Worm (Caenorhabditis elegans): ENCODE data around the gene C03B1.13.

C03B1.13 gene

DNA sequence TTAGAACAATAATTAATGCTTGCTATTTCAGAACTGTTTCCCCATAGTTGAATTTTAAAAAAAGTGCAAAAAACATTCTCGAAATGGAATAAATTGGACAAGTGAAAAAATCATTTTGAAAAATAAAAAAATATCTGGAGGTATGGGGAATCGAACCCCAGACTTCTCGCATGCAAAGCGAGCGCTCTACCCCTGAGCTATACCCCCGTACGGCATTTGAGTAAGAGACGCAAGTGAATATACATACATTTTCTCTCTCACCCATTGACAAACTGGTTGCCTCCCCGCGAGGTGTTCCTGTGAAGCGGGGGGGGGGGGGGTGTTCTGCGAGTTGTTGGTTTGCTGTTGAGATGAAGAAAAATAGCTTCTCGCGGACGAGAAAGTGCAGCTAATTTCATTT lies 45.7 kb downstream of the C03B1.13 start (continued):
- TF ChIP-seq nhr-76 (tag; optimal IDR thresholded peaks at IDR 0.05) (no peak), lsy-2 (tag; optimal IDR thresholded peaks at IDR 0.05) (no peak), egl-43 (GFP tag; IDR thresholded peaks at IDR 0.05) (peak; percentile 98), madf-9 (GFP tag; conservative IDR thresholded peaks at IDR 0.05) (peak; percentile 91), F26F4.8 (GFP tag; conservative IDR thresholded peaks at IDR 0.05) (peak; percentile 90), rbr-2 (tag; optimal IDR thresholded peaks at IDR 0.05) (peak; percentile 76), nhr-237 (tag; optimal IDR thresholded peaks at IDR 0.05) (no peak), Y48G9A.11 (GFP tag; IDR thresholded peaks at IDR 0.05) (peak; percentile 81), nhr-41 (GFP tag; IDR thresholded peaks at IDR 0.05) (peak; percentile 89), ceh-28 (tag; optimal IDR thresholded peaks at IDR 0.05) (no peak), daf-19 (GFP tag; conservative IDR thresholded peaks at IDR 0.05) (peak; percentile 89), D1046.2 (GFP tag; IDR thresholded peaks at IDR 0.05) (peak; percentile 95), aly-2 (tag; optimal IDR thresholded peaks at IDR 0.05) (peak; percentile 46), ZK546.5 (tag; optimal IDR thresholded peaks at IDR 0.05) (no peak), dve-1 (tag; optimal IDR thresholded peaks at IDR 0.05; ENCODE audit: insufficient read depth) (peak; percentile 62), Y5F2A.4 (GFP tag; optimal IDR thresholded peaks at IDR 0.05) (peak; percentile 64), mep-1 (tag; optimal IDR thresholded peaks at IDR 0.05) (peak; percentile 83), ztf-11 (tag; optimal IDR thresholded peaks at IDR 0.05) (no peak), spr-1 (tag; optimal IDR thresholded peaks at IDR 0.05) (peak; percentile 79), T20F7.1 (GFP tag; optimal IDR thresholded peaks at IDR 0.05) (no peak), ceh-32 (tag; optimal IDR thresholded peaks at IDR 0.05; ENCODE audit: poor library complexity) (no peak), nhr-48 (tag; optimal IDR thresholded peaks at IDR 0.05) (peak; percentile 75), attf-4 (tag; optimal IDR thresholded peaks at IDR 0.05) (no peak), ceh-62 (tag; optimal IDR thresholded peaks at IDR 0.05) (no peak), nhr-28 (tag; optimal IDR thresholded peaks at IDR 0.05) (peak; percentile 24), dmd-6 (GFP tag; IDR thresholded peaks at IDR 0.05) (peak; percentile 71), F10B5.3 (tag; optimal IDR thresholded peaks at IDR 0.05) (peak; percentile 62), nhr-111 (GFP tag; optimal IDR thresholded peaks at IDR 0.05) (peak; percentile 80), tag-97 (GFP tag; IDR thresholded peaks at IDR 0.05) (no peak), egl-27 (tag; optimal IDR thresholded peaks at IDR 0.05) (no peak), unc-62 (GFP tag; optimal IDR thresholded peaks at IDR 0.05 in 1 of 2) (no peak), unc-62 (tag; optimal IDR thresholded peaks at IDR 0.05) (no peak), Y105C5A.15 (GFP tag; IDR thresholded peaks at IDR 0.05) (peak; percentile 97), mes-2 (tag; optimal IDR thresholded peaks at IDR 0.05; ENCODE audit: poor library complexity, severe bottlenecking) (peak; percentile 89), lin-29 (GFP tag; IDR thresholded peaks at IDR 0.05) (peak; percentile 78), unc-39 (tag; optimal IDR thresholded peaks at IDR 0.05) (no peak), nhr-77 (tag; optimal IDR thresholded peaks at IDR 0.05) (no peak), nhr-25 (tag; optimal IDR thresholded peaks at IDR 0.05; ENCODE audit: borderline replicate concordance, insufficient read depth) (peak; percentile 68), R02D3.7 (tag; optimal IDR thresholded peaks at IDR 0.05) (no peak), mdt-29 (GFP tag; IDR thresholded peaks at IDR 0.05) (peak; percentile 72; the same call in 1 of the 2 replicates), ama-1 (optimal IDR thresholded peaks at IDR 0.05) (no peak), nhr-102 (tag; optimal IDR thresholded peaks at IDR 0.05) (peak; percentile 72), Y75B8A.6 (GFP tag; IDR thresholded peaks at IDR 0.05) (peak; percentile 93), lin-39 (tag; optimal IDR thresholded peaks at IDR 0.05) (no peak), dmd-9 (GFP tag; IDR thresholded peaks at IDR 0.05) (peak; percentile 79), unc-130 (GFP tag; optimal IDR thresholded peaks at IDR 0.05) (peak; percentile 10), zip-2 (tag; optimal IDR thresholded peaks at IDR 0.05) (no peak), php-3 (GFP tag; IDR thresholded peaks at IDR 0.05) (peak; percentile 83), skn-1 (tag; optimal IDR thresholded peaks at IDR 0.05) (no peak), lin-15B (tag; optimal IDR thresholded peaks at IDR 0.05) (no peak), ceh-82 (tag; optimal IDR thresholded peaks at IDR 0.05) (no peak), lin-1 (GFP tag; IDR thresholded peaks at IDR 0.05) (0 out of 2 replicates have a peak, but pooled peaks have one; percentile 72)
